Worm (Caenorhabditis elegans) whole organism, early embryonic: ENCODE data around the gene pot-1.

Experiments used
- aly-1 ChIP-seq: sonication (generic microtip); optimal IDR thresholded peaks from 2 replicates; lab custom pipeline; 2016; ENCODE audit warnings: missing genetic modification characterization, missing compliant biosample characterization
- ama-1 ChIP-seq: fragments of 150-350 bp; optimal IDR thresholded peaks from 2 replicates; lab custom pipeline; 2014
- flt-1 ChIP-seq: fragments of 200-800 bp; sonication (Bioruptor generic); IDR thresholded peaks from 2 replicates; pipeline ENCODE4 v1.3.6; 2022; ENCODE audit warnings: missing genetic modification characterization, missing compliant biosample characterization
- hmg-4 ChIP-seq: fragments of 200-800 bp; sonication (Bioruptor generic); optimal IDR thresholded peaks from 2 replicates; lab custom pipeline; 2018; ENCODE audit warnings: mild to moderate bottlenecking, missing genetic modification characterization, missing compliant biosample characterization
- tbx-11 ChIP-seq: fragments of 200-800 bp; sonication (Bioruptor generic); IDR thresholded peaks from 2 replicates; pipeline ENCODE4 v1.3.6; 2022; ENCODE audit warnings: missing genetic modification characterization, missing compliant biosample characterization

DNA sequence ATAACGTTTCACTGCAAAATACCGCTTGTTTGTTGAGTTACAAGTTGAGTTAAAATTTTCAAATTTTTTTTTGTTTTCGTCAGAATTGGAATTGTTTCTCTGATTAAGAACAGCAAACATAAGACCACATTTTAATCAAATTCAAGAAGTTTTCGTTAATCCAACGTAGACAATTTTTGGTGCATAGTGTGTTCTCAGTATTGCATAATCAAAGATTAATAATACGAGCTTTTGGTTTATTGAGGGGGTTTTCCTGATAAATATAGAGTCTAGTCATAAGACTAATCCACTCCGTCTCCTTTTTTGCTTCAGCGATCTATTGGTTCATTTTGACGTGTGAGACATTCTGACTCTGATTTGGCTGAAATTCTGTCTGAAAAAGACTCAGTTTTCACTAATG lies 38.3 kb downstream of the pot-1 start, which contains the start of gene nhr-9:
- TF ChIP-seq ama-1 (lab: Kevin White, UChicago) (no peak), aly-1 (tag; lab: Kevin White, UChicago) (no peak), flt-1 (GFP tag; lab: Robert Waterston, UW) (no peak), tbx-11 (GFP tag; lab: Robert Waterston, UW) (no peak), hmg-4 (GFP tag; lab: Kevin White, UChicago) (no peak)
